Comparison of ENCODE assay signal across 1 fruit fly cellular context in the genomic region with DNA sequence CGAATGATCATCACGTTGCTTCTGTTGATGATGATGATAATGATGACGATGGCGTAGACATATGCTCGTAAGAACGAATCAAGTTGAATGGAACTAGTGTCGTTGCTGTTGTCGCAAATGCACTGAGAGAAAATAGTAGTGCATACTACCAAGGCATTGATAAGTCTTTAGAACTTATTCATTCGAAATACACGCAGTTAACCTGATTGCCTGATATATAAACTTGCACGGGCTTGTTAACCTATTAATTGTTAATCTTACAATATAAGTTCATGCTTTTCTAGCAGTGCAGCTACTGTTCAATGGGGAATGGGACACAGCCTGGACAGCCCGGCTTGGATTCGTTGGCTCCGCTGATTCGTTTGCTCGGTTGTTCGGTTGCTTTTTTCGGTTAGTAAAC.
TF ChIP-seq lines count a peak whose summit lies in the region.

No protein-coding gene starts in this region.

TF ChIP-seq in whole organism, embryonic, 481 proteins besides CTCF, POLR2A, EP300 and RAD21 (continued from another document and continues in another):
- TF ChIP-seq HLH3B (GFP tag; IDR thresholded peaks at IDR 0.05; lab: Robert Waterston, UW) (peak; percentile 81), CG1832 (GFP tag; optimal IDR thresholded peaks at IDR 0.05; lab: Kevin White, UChicago) (no peak), PHDP (tag; optimal IDR thresholded peaks at IDR 0.05; lab: Kevin White, UChicago) (peak; percentile 83), mam (GFP tag; optimal IDR thresholded peaks at IDR 0.05; lab: Kevin White, UChicago) (peak; percentile 80), ATbp (GFP tag; optimal IDR thresholded peaks at IDR 0.05; lab: Kevin White, UChicago) (peak; percentile 75), dysf (GFP tag; IDR thresholded peaks at IDR 0.05; lab: Robert Waterston, UW) (peak; percentile 89), btn (GFP tag; optimal IDR thresholded peaks at IDR 0.05; lab: Kevin White, UChicago) (peak; percentile 75), CG16863 (GFP tag; optimal IDR thresholded peaks at IDR 0.05; lab: Kevin White, UChicago) (peak; percentile 83), CG17568 (GFP tag; optimal IDR thresholded peaks at IDR 0.05; lab: Kevin White, UChicago) (peak; percentile 82), Oaz (GFP tag; IDR thresholded peaks at IDR 0.05; lab: Robert Waterston, UW) (peak; percentile 60), CHES-1-like (GFP tag; optimal IDR thresholded peaks at IDR 0.05; lab: Kevin White, UChicago) (peak; percentile 74), CG32772 (GFP tag; IDR thresholded peaks at IDR 0.05; lab: Robert Waterston, UW) (peak; percentile 81), NK7.1 (GFP tag; optimal IDR thresholded peaks at IDR 0.05; lab: Kevin White, UChicago) (peak; percentile 72), gsb (GFP tag; IDR thresholded peaks at IDR 0.05; lab: Robert Waterston, UW) (peak; percentile 59), CG8089 (GFP tag; optimal IDR thresholded peaks at IDR 0.05; lab: Kevin White, UChicago) (peak; percentile 83), pros (GFP tag; optimal IDR thresholded peaks at IDR 0.05; lab: Kevin White, UChicago) (no peak), row (GFP tag; IDR thresholded peaks at IDR 0.05; lab: Robert Waterston, UW) (peak; percentile 88), Ptx1 (GFP tag; IDR thresholded peaks at IDR 0.05; lab: Robert Waterston, UW) (peak; percentile 73), Doc2 (GFP tag; IDR thresholded peaks at IDR 0.05; lab: Robert Waterston, UW) (no peak), Hr78 (GFP tag; optimal IDR thresholded peaks at IDR 0.05; lab: Kevin White, UChicago) (peak in 1 of 2 experiments; percentile 40), Lpt (GFP tag; optimal IDR thresholded peaks at IDR 0.05; lab: Kevin White, UChicago) (no peak), CG9215 (GFP tag; IDR thresholded peaks at IDR 0.05; lab: Robert Waterston, UW) (peak; percentile 58), ab (GFP tag; optimal IDR thresholded peaks at IDR 0.05; lab: Kevin White, UChicago) (peak; percentile 83), fd102C (GFP tag; optimal IDR thresholded peaks at IDR 0.05; lab: Kevin White, UChicago) (peak; percentile 59), Med (GFP tag; lab: Kevin White, UChicago) (peak; percentile 97), Dfd (GFP tag; optimal IDR thresholded peaks at IDR 0.05; lab: Kevin White, UChicago) (no peak), CG11247 (GFP tag; IDR thresholded peaks at IDR 0.05; lab: Robert Waterston, UW) (peak; percentile 75), CG3838 (GFP tag; optimal IDR thresholded peaks at IDR 0.05; lab: Kevin White, UChicago) (peak; percentile 39), Hr39 (optimal IDR thresholded peaks at IDR 0.05; lab: Kevin White, UChicago) (no peak), CG8388 (GFP tag; optimal IDR thresholded peaks at IDR 0.05; lab: Kevin White, UChicago) (peak; percentile 86), gfzf (GFP tag; optimal IDR thresholded peaks at IDR 0.05; lab: Kevin White, UChicago) (no peak), YL-1 (GFP tag; optimal IDR thresholded peaks at IDR 0.05; lab: Kevin White, UChicago) (peak; percentile 38), dpn (GFP tag; optimal IDR thresholded peaks at IDR 0.05; lab: Kevin White, UChicago) (peak; percentile 85 to 88), CG34224 (GFP tag; IDR thresholded peaks at IDR 0.05; lab: Robert Waterston, UW; ENCODE audit: partially characterized antibody) (no peak), kni (GFP tag; optimal IDR thresholded peaks at IDR 0.05; lab: Kevin White, UChicago) (no peak), Fer2 (tag; optimal IDR thresholded peaks at IDR 0.05; lab: Kevin White, UChicago) (peak; percentile 23), CG6683 (GFP tag; optimal IDR thresholded peaks at IDR 0.05; lab: Kevin White, UChicago) (peak; percentile 50), pho (GFP tag; optimal IDR thresholded peaks at IDR 0.05; lab: Kevin White, UChicago) (peak; percentile 73), Sox100B (GFP tag; optimal IDR thresholded peaks at IDR 0.05; lab: Kevin White, UChicago) (peak; percentile 72), ap (GFP tag; IDR thresholded peaks at IDR 0.05; lab: Robert Waterston, UW) (peak; percentile 71), H15 (GFP tag; IDR thresholded peaks at IDR 0.05; lab: Robert Waterston, UW) (peak; percentile 81), zfh1 (GFP tag; IDR thresholded peaks at IDR 0.05; lab: Robert Waterston, UW) (peak; percentile 89), CG31388 (GFP tag; optimal IDR thresholded peaks at IDR 0.05; lab: Kevin White, UChicago) (peak; percentile 56), NfI (GFP tag; optimal IDR thresholded peaks at IDR 0.05; lab: Kevin White, UChicago) (peak; percentile 86), CG7556 (GFP tag; optimal IDR thresholded peaks at IDR 0.05; lab: Kevin White, UChicago) (peak; percentile 83), CG17361 (GFP tag; IDR thresholded peaks at IDR 0.05; lab: Robert Waterston, UW) (peak; percentile 86), Bgb (GFP tag; IDR thresholded peaks at IDR 0.05; lab: Robert Waterston, UW; ENCODE audit: partially characterized antibody) (no peak), CG1602 (GFP tag; optimal IDR thresholded peaks at IDR 0.05; lab: Kevin White, UChicago) (peak; percentile 78), CG4707 (GFP tag; optimal IDR thresholded peaks at IDR 0.05; lab: Kevin White, UChicago) (peak; percentile 78), Chrac-16 (GFP tag; optimal IDR thresholded peaks at IDR 0.05; lab: Kevin White, UChicago) (peak; percentile 85), Fer1 (GFP tag; optimal IDR thresholded peaks at IDR 0.05; lab: Kevin White, UChicago) (peak; percentile 77), H2.0 (GFP tag; IDR thresholded peaks at IDR 0.05; lab: Robert Waterston, UW) (peak; percentile 80), Sry-β (GFP tag; optimal IDR thresholded peaks at IDR 0.05; lab: Kevin White, UChicago) (peak; percentile 35), ems (GFP tag; optimal IDR thresholded peaks at IDR 0.05; lab: Kevin White, UChicago) (peak; percentile 71), CG7839 (tag; optimal IDR thresholded peaks at IDR 0.05; lab: Kevin White, UChicago) (peak; percentile 88), gcm2 (GFP tag; optimal IDR thresholded peaks at IDR 0.05; lab: Kevin White, UChicago) (peak; percentile 81), CG42726 (GFP tag; IDR thresholded peaks at IDR 0.05; lab: Robert Waterston, UW; ENCODE audit: partially characterized antibody) (no peak), sr (GFP tag; IDR thresholded peaks at IDR 0.05; lab: Robert Waterston, UW) (no peak; the same call in 2 of the 3 replicates), CG14050 (GFP tag; IDR thresholded peaks at IDR 0.05; lab: Robert Waterston, UW) (peak; percentile 51; the same call in 1 of the 3 replicates), Ssrp (tag; optimal IDR thresholded peaks at IDR 0.05; lab: Kevin White, UChicago) (peak; percentile 82), CG7271 (tag; optimal IDR thresholded peaks at IDR 0.05; lab: Kevin White, UChicago) (peak; percentile 24), BEAF-32 (GFP tag; optimal IDR thresholded peaks at IDR 0.05; lab: Kevin White, UChicago) (no peak), HLH4C (GFP tag; IDR thresholded peaks at IDR 0.05; lab: Robert Waterston, UW; ENCODE audit: partially characterized antibody) (no peak), CG17385 (GFP tag; optimal IDR thresholded peaks at IDR 0.05; lab: Kevin White, UChicago) (peak; percentile 74), CG8359 (GFP tag; optimal IDR thresholded peaks at IDR 0.05; lab: Kevin White, UChicago; ENCODE audit: borderline replicate concordance) (peak; percentile 79), Dll (GFP tag; IDR thresholded peaks at IDR 0.05; lab: Robert Waterston, UW; ENCODE audit: partially characterized antibody) (no peak), bigmax (GFP tag; optimal IDR thresholded peaks at IDR 0.05; lab: Kevin White, UChicago) (no peak), vvl (GFP tag; IDR thresholded peaks at IDR 0.05; lab: Robert Waterston, UW) (peak; percentile 90), Dp (GFP tag; optimal IDR thresholded peaks at IDR 0.05; lab: Kevin White, UChicago) (no peak), CG10565 (GFP tag; optimal IDR thresholded peaks at IDR 0.05; lab: Kevin White, UChicago) (peak; percentile 35), Hsf (GFP tag; optimal IDR thresholded peaks at IDR 0.05; lab: Kevin White, UChicago) (peak; percentile 91), CrebB (tag; optimal IDR thresholded peaks at IDR 0.05; lab: Kevin White, UChicago) (peak; percentile 79), tna (GFP tag; IDR thresholded peaks at IDR 0.05; lab: Robert Waterston, UW; ENCODE audit: partially characterized antibody) (no peak), schlank (tag; optimal IDR thresholded peaks at IDR 0.05; lab: Kevin White, UChicago) (peak; percentile 68), CG13287 (GFP tag; IDR thresholded peaks at IDR 0.05; lab: Robert Waterston, UW; ENCODE audit: partially characterized antibody) (no peak), CG12299 (tag; optimal IDR thresholded peaks at IDR 0.05; lab: Kevin White, UChicago) (peak; percentile 66), dimm (GFP tag; IDR thresholded peaks at IDR 0.05; lab: Robert Waterston, UW) (peak; percentile 32; the same call in 1 of the 2 replicates), MBD-R2 (GFP tag; IDR thresholded peaks at IDR 0.05; lab: Robert Waterston, UW) (peak; percentile 45; the same call in 1 of the 2 replicates), en (GFP tag; optimal IDR thresholded peaks at IDR 0.05; lab: Kevin White, UChicago) (peak; percentile 76), Gug (GFP tag; IDR thresholded peaks at IDR 0.05; lab: Robert Waterston, UW) (peak; percentile 68; the same call in 2 of the 4 replicates), Blimp-1 (GFP tag; optimal IDR thresholded peaks at IDR 0.05; lab: Kevin White, UChicago) (peak; percentile 89), CG11723 (GFP tag; optimal IDR thresholded peaks at IDR 0.05; lab: Kevin White, UChicago) (peak; percentile 79), nerfin-2 (GFP tag; IDR thresholded peaks at IDR 0.05; lab: Robert Waterston, UW; ENCODE audit: partially characterized antibody) (no peak), cas (GFP tag; IDR thresholded peaks at IDR 0.05; lab: Robert Waterston, UW) (no peak), CG15696 (tag; optimal IDR thresholded peaks at IDR 0.05; lab: Kevin White, UChicago) (peak; percentile 84), Max (GFP tag; optimal IDR thresholded peaks at IDR 0.05; lab: Kevin White, UChicago) (peak; percentile 82), jumu (GFP tag; optimal IDR thresholded peaks at IDR 0.05; lab: Kevin White, UChicago) (peak; percentile 83), CG9817 (tag; optimal IDR thresholded peaks at IDR 0.05; lab: Kevin White, UChicago) (peak; percentile 74), trem (tag; optimal IDR thresholded peaks at IDR 0.05; lab: Kevin White, UChicago) (peak; percentile 81), CG13296 (GFP tag; optimal IDR thresholded peaks at IDR 0.05; lab: Kevin White, UChicago) (peak; percentile 46), HmgD (GFP tag; optimal IDR thresholded peaks at IDR 0.05; lab: Kevin White, UChicago) (peak; percentile 37), CG17829 (tag; optimal IDR thresholded peaks at IDR 0.05; lab: Kevin White, UChicago) (peak; percentile 91), Antp (GFP tag; optimal IDR thresholded peaks at IDR 0.05; lab: Kevin White, UChicago) (peak; percentile 85), chn (GFP tag; optimal IDR thresholded peaks at IDR 0.05; lab: Kevin White, UChicago) (peak; percentile 89), dmrt11E (tag; optimal IDR thresholded peaks at IDR 0.05; lab: Kevin White, UChicago) (peak; percentile 95), sqz (GFP tag; optimal IDR thresholded peaks at IDR 0.05; lab: Kevin White, UChicago) (peak; percentile 40), toy (GFP tag; IDR thresholded peaks at IDR 0.05; lab: Robert Waterston, UW) (peak; percentile 66; the same call in 1 of the 2 replicates), CG6175 (GFP tag; IDR thresholded peaks at IDR 0.05; lab: Robert Waterston, UW) (peak; percentile 56; the same call in 1 of the 3 replicates), pzg (GFP tag; optimal IDR thresholded peaks at IDR 0.05; lab: Kevin White, UChicago) (no peak), Awh (GFP tag; IDR thresholded peaks at IDR 0.05; lab: Robert Waterston, UW) (peak; percentile 70), zf30C (GFP tag; optimal IDR thresholded peaks at IDR 0.05; lab: Kevin White, UChicago) (peak; percentile 81), ranshi (GFP tag; IDR thresholded peaks at IDR 0.05; lab: Robert Waterston, UW) (peak; percentile 79; the same call in 1 of the 2 replicates), CG11456 (GFP tag; IDR thresholded peaks at IDR 0.05; lab: Robert Waterston, UW) (peak; percentile 76), MTF-1 (GFP tag; optimal IDR thresholded peaks at IDR 0.05; lab: Kevin White, UChicago; ENCODE audit: borderline replicate concordance) (peak; percentile 83), fd64A (GFP tag; optimal IDR thresholded peaks at IDR 0.05; lab: Kevin White, UChicago) (peak; percentile 82), lov (optimal IDR thresholded peaks at IDR 0.05; lab: Kevin White, UChicago) (no peak), lov (GFP tag; IDR thresholded peaks at IDR 0.05; lab: Robert Waterston, UW) (peak; percentile 85), Hmr (GFP tag; optimal IDR thresholded peaks at IDR 0.05; lab: Kevin White, UChicago) (peak; percentile 82), CG9437 (GFP tag; optimal IDR thresholded peaks at IDR 0.05; lab: Kevin White, UChicago) (peak; percentile 48), CG6272 (GFP tag; IDR thresholded peaks at IDR 0.05; lab: Robert Waterston, UW) (peak; percentile 51; the same call in 1 of the 2 replicates), ham (GFP tag; IDR thresholded peaks at IDR 0.05; lab: Robert Waterston, UW) (no peak), Sox102F (GFP tag; optimal IDR thresholded peaks at IDR 0.05; lab: Kevin White, UChicago) (peak; percentile 78), CG6689 (GFP tag; IDR thresholded peaks at IDR 0.05; lab: Robert Waterston, UW) (peak; percentile 80), CG14860 (GFP tag; IDR thresholded peaks at IDR 0.05; lab: Robert Waterston, UW; ENCODE audit: partially characterized antibody) (no peak), CG7987 (GFP tag; optimal IDR thresholded peaks at IDR 0.05; lab: Kevin White, UChicago) (peak; percentile 56), CG11695 (GFP tag; IDR thresholded peaks at IDR 0.05; lab: Robert Waterston, UW) (peak; percentile 70), ase (GFP tag; IDR thresholded peaks at IDR 0.05; lab: Robert Waterston, UW) (peak; percentile 63; the same call in 2 of the 3 replicates), CG8944 (GFP tag; optimal IDR thresholded peaks at IDR 0.05; lab: Kevin White, UChicago) (peak; percentile 85), CG18011 (GFP tag; optimal IDR thresholded peaks at IDR 0.05; lab: Kevin White, UChicago) (peak; percentile 31), Vsx1 (GFP tag; optimal IDR thresholded peaks at IDR 0.05; lab: Kevin White, UChicago) (peak; percentile 26), da (GFP tag; optimal IDR thresholded peaks at IDR 0.05; lab: Kevin White, UChicago) (peak; percentile 18), Hand (GFP tag; optimal IDR thresholded peaks at IDR 0.05; lab: Kevin White, UChicago) (peak; percentile 41), CG18599 (GFP tag; optimal IDR thresholded peaks at IDR 0.05; lab: Kevin White, UChicago) (peak; percentile 86), sob (GFP tag; IDR thresholded peaks at IDR 0.05; lab: Robert Waterston, UW) (peak; percentile 83)
